Worm (Caenorhabditis elegans) whole organism, early embryonic: ENCODE measurements around the gene kvs-3.

ENCODE experiments used
- B0310.2 ChIP-seq: sonication (generic microtip); optimal IDR thresholded peaks from 2 replicates; lab custom pipeline; 2016; ENCODE audit warnings: mild to moderate bottlenecking, missing genetic modification characterization, missing compliant biosample characterization
- ama-1 ChIP-seq: fragments of 150-350 bp; optimal IDR thresholded peaks from 2 replicates; lab custom pipeline; 2014
- ceh-36 ChIP-seq: sonication (generic microtip); optimal IDR thresholded peaks from 2 replicates; lab custom pipeline; 2016; ENCODE audit warnings: missing genetic modification characterization, inconsistent platforms, missing compliant biosample characterization
- flt-1 ChIP-seq: fragments of 200-800 bp; sonication (Bioruptor generic); IDR thresholded peaks from 2 replicates; pipeline ENCODE4 v1.3.6; 2022; ENCODE audit warnings: missing genetic modification characterization, missing compliant biosample characterization
- hmbx-1 ChIP-seq: sonication (generic microtip); optimal IDR thresholded peaks from 2 replicates; lab custom pipeline; 2016; ENCODE audit warnings: mild to moderate bottlenecking, missing genetic modification characterization, missing compliant biosample characterization
- hmg-4 ChIP-seq: fragments of 200-800 bp; sonication (Bioruptor generic); optimal IDR thresholded peaks from 2 replicates; lab custom pipeline; 2018; ENCODE audit warnings: mild to moderate bottlenecking, missing genetic modification characterization, missing compliant biosample characterization
- hnd-1 ChIP-seq: sonication (generic microtip); optimal IDR thresholded peaks from 2 replicates; lab custom pipeline; 2016; ENCODE audit warnings: missing genetic modification characterization, missing compliant biosample characterization
- pes-1 ChIP-seq: fragments of 200-800 bp; sonication (Bioruptor generic); IDR thresholded peaks from 2 replicates; pipeline ENCODE4 v1.3.6; 2022; ENCODE audit warnings: missing genetic modification reagents, missing genetic modification characterization, missing compliant biosample characterization
- scrt-1 ChIP-seq: fragments of 200-800 bp; sonication (Bioruptor generic); IDR thresholded peaks from 2 replicates; pipeline ENCODE4 v1.3.6; 2022; ENCODE audit warnings: missing genetic modification characterization, missing compliant biosample characterization
- sea-1 ChIP-seq: fragments of 200-800 bp; sonication (Bioruptor generic); conservative IDR thresholded peaks from 2 replicates; pipeline ENCODE4 v1.3.6; 2022; ENCODE audit warnings: missing genetic modification characterization, missing compliant biosample characterization
- tbx-11 ChIP-seq: fragments of 200-800 bp; sonication (Bioruptor generic); IDR thresholded peaks from 2 replicates; pipeline ENCODE4 v1.3.6; 2022; ENCODE audit warnings: missing genetic modification characterization, missing compliant biosample characterization
- tbx-37 ChIP-seq: fragments of 200-800 bp; sonication (Bioruptor generic); conservative IDR thresholded peaks from 2 replicates; pipeline ENCODE4 v1.3.6; 2022; ENCODE audit warnings: missing genetic modification reagents, missing genetic modification characterization, missing compliant biosample characterization
- tra-4 ChIP-seq: sonication (generic microtip); optimal IDR thresholded peaks from 2 replicates; lab custom pipeline; 2017; ENCODE audit warnings: missing genetic modification characterization, missing compliant biosample characterization

- TF ChIP-seq tbx-11 (no peak), flt-1 (no peak), ama-1 (lab: Kevin White, UChicago) (no peak), tbx-37 (GFP tag; lab: Robert Waterston, UW) (no peak), hmg-4 (GFP tag; lab: Kevin White, UChicago) (no peak), scrt-1 (GFP tag; lab: Robert Waterston, UW) (no peak), hnd-1 (no peak), ceh-36 (tag; lab: Kevin White, UChicago) (no peak), hmbx-1 (no peak), pes-1 (GFP tag; lab: Robert Waterston, UW) (no peak), tra-4 (tag; lab: Kevin White, UChicago) (no peak), sea-1 (no peak), B0310.2 (tag; lab: Kevin White, UChicago) (no peak)
Measured at ce11 chrV:9291919-9292318, 26.2 kb upstream of the kvs-3 start, which contains the start of gene ZK682.7.
